Worm (Caenorhabditis elegans) whole organism, mixed stage, embryonic: ENCODE data around the gene R107.5.

Experiments
- M03D4.4 ChIP-seq: sonication (generic microtip); optimal IDR thresholded peaks from 2 replicates; lab custom pipeline; 2017; ENCODE audit warnings: mild to moderate bottlenecking, missing genetic modification characterization, missing compliant biosample characterization
- bed-3 ChIP-seq: fragments of 200-800 bp; sonication (Bioruptor generic); optimal IDR thresholded peaks from 3 replicates; lab custom pipeline; 2018; ENCODE audit warnings: mild to moderate bottlenecking, missing genetic modification characterization, moderate library complexity, missing compliant biosample characterization
- blmp-1 ChIP-seq: fragments of 150-350 bp; optimal IDR thresholded peaks from 2 replicates; lab custom pipeline; 2014; ENCODE audit warnings: missing biosample characterization, missing genetic modification characterization
- ceh-39 ChIP-seq: fragments of 150-350 bp; optimal IDR thresholded peaks from 2 replicates; lab custom pipeline; 2014; ENCODE audit warnings: missing biosample characterization, missing genetic modification characterization
- ceh-43 ChIP-seq: fragments of 200-800 bp; sonication (Bioruptor generic); optimal IDR thresholded peaks from 2 replicates; lab custom pipeline; 2018; ENCODE audit warnings: mild to moderate bottlenecking, missing genetic modification characterization, moderate library complexity, missing compliant biosample characterization
- ceh-83 ChIP-seq: fragments of 200-800 bp; sonication (Bioruptor generic); optimal IDR thresholded peaks from 2 replicates; lab custom pipeline; 2018; ENCODE audit warnings: mild to moderate bottlenecking, missing genetic modification characterization, missing compliant biosample characterization
- ces-1 ChIP-seq: fragments of 150-350 bp; optimal IDR thresholded peaks from 2 replicates; lab custom pipeline; 2014; ENCODE audit warnings: missing biosample characterization, missing genetic modification reagents, missing genetic modification characterization
- cnd-1 ChIP-seq: fragments of 200-800 bp; sonication (Bioruptor generic); optimal IDR thresholded peaks from 2 replicates; lab custom pipeline; 2018; ENCODE audit warnings: mild to moderate bottlenecking, missing genetic modification characterization, missing compliant biosample characterization
- drap-1 ChIP-seq: fragments of 200-800 bp; sonication (Bioruptor generic); optimal IDR thresholded peaks from 3 replicates; lab custom pipeline; 2018; ENCODE audit warnings: mild to moderate bottlenecking, missing genetic modification characterization, missing compliant biosample characterization
- elt-1 ChIP-seq: sonication (generic microtip); optimal IDR thresholded peaks from 2 replicates; lab custom pipeline; 2017; ENCODE audit warnings: missing genetic modification characterization, mild to moderate bottlenecking, missing compliant biosample characterization, antibody characterized with exemption, moderate library complexity, borderline replicate concordance; ENCODE audit not compliant: insufficient read depth
- elt-3 ChIP-seq: fragments of 150-350 bp; optimal IDR thresholded peaks from 2 replicates; lab custom pipeline; 2014; ENCODE audit warnings: missing biosample characterization, missing genetic modification characterization
- flh-1 ChIP-seq: fragments of 200-800 bp; sonication (Bioruptor generic); optimal IDR thresholded peaks from 2 replicates; lab custom pipeline; 2018; ENCODE audit warnings: mild to moderate bottlenecking, missing genetic modification characterization, moderate library complexity, missing compliant biosample characterization
- ham-2 ChIP-seq: fragments of 200-800 bp; sonication (Bioruptor generic); optimal IDR thresholded peaks from 2 replicates; lab custom pipeline; 2018; ENCODE audit warnings: mild to moderate bottlenecking, missing genetic modification characterization, missing compliant biosample characterization
- hlh-1 ChIP-seq: fragments of 150-350 bp; optimal IDR thresholded peaks from 2 replicates; lab custom pipeline; 2014; ENCODE audit warnings: missing biosample characterization, missing genetic modification reagents, missing genetic modification characterization
- lin-13 ChIP-seq: fragments of 150-350 bp; optimal IDR thresholded peaks from 2 replicates; lab custom pipeline; 2014; ENCODE audit warnings: missing biosample characterization, missing genetic modification characterization
- lin-32 ChIP-seq: fragments of 200-800 bp; sonication (Bioruptor generic); optimal IDR thresholded peaks from 2 replicates; lab custom pipeline; 2018; ENCODE audit warnings: mild to moderate bottlenecking, missing genetic modification characterization, missing compliant biosample characterization
- lsy-2 ChIP-seq: fragments of 150-350 bp; optimal IDR thresholded peaks from 2 replicates; lab custom pipeline; 2014; ENCODE audit warnings: missing biosample characterization, missing genetic modification characterization
- mls-2 ChIP-seq: sonication (generic microtip); optimal IDR thresholded peaks from 2 replicates; lab custom pipeline; 2016; ENCODE audit warnings: mild to moderate bottlenecking, missing genetic modification characterization, moderate library complexity, missing compliant biosample characterization
- nhr-12 ChIP-seq: fragments of 150-350 bp; optimal IDR thresholded peaks from 2 replicates; lab custom pipeline; 2014; ENCODE audit warnings: missing biosample characterization, missing genetic modification characterization
- nhr-237 ChIP-seq: fragments of 150-350 bp; optimal IDR thresholded peaks from 2 replicates; lab custom pipeline; 2014; ENCODE audit warnings: missing biosample characterization, missing genetic modification characterization
- nhr-28 ChIP-seq: fragments of 150-350 bp; optimal IDR thresholded peaks from 2 replicates; lab custom pipeline; 2014; ENCODE audit warnings: missing biosample characterization, missing genetic modification characterization
- nhr-76 ChIP-seq: sonication (generic microtip); optimal IDR thresholded peaks from 2 replicates; lab custom pipeline; 2017; ENCODE audit warnings: missing biosample characterization, missing genetic modification characterization
- pha-4 ChIP-seq: fragments of 150-350 bp; optimal IDR thresholded peaks from 2 replicates; lab custom pipeline; 2018; ENCODE audit warnings: missing biosample characterization, missing genetic modification reagents, missing genetic modification characterization
- sem-2 ChIP-seq: fragments of 200-800 bp; sonication (Bioruptor generic); optimal IDR thresholded peaks from 2 replicates; lab custom pipeline; 2018; ENCODE audit warnings: mild to moderate bottlenecking, missing genetic modification characterization, missing compliant biosample characterization
- sptf-1 ChIP-seq: sonication (generic microtip); optimal IDR thresholded peaks from 2 replicates; lab custom pipeline; 2017; ENCODE audit warnings: mild to moderate bottlenecking, missing genetic modification characterization, moderate library complexity, missing compliant biosample characterization
- tbx-8 ChIP-seq: fragments of 200-800 bp; sonication (Bioruptor generic); optimal IDR thresholded peaks from 2 replicates; lab custom pipeline; 2018; ENCODE audit warnings: mild to moderate bottlenecking, missing genetic modification characterization, moderate library complexity, missing compliant biosample characterization
- unc-120 ChIP-seq: sonication (generic microtip); optimal IDR thresholded peaks from 2 replicates; lab custom pipeline; 2017; ENCODE audit warnings: missing genetic modification characterization, missing compliant biosample characterization; ENCODE audit not compliant: poor library complexity, severe bottlenecking
- unc-39 ChIP-seq: fragments of 150-350 bp; optimal IDR thresholded peaks from 2 replicates; lab custom pipeline; 2014; ENCODE audit warnings: missing biosample characterization, missing genetic modification characterization
- unc-62 ChIP-seq: fragments of 150-350 bp; optimal IDR thresholded peaks from 2 replicates; lab custom pipeline; 2014; ENCODE audit warnings: missing biosample characterization, missing genetic modification reagents, missing genetic modification characterization
- zip-8 ChIP-seq: fragments of 150-350 bp; optimal IDR thresholded peaks from 2 replicates; lab custom pipeline; 2014; ENCODE audit warnings: missing biosample characterization, missing genetic modification characterization
- ztf-11 ChIP-seq: fragments of 150-350 bp; optimal IDR thresholded peaks from 2 replicates; lab custom pipeline; 2014; ENCODE audit warnings: missing biosample characterization, missing genetic modification characterization

Gene R107.5

DNA sequence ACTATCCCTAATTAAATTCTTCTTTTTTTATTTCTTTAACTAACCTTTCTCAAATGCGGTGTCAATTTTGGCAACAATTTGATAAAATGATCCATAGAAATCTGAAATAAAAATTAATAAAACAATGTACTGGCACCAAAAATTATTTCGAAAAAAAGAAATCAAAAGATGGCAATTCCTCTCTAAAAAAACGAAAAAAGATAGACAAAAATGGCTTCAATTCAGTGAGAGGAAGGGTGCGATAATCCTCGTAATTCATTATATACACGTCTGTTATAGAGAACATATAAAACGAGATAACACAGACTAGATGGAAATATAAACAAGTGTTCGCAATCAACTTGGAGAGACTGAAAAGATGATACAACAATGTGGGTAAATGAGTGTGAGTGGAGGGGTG, 7.8 kb downstream of the R107.5 start, which contains the start of gene R107.2:
Gene R107.2, minus strand, starts transcription at position 101 of the 400 bp plus-strand sequence.
- TF ChIP-seq pha-4 (tag; lab: Kevin White, UChicago), result no peak
- TF ChIP-seq unc-39 (tag; lab: Kevin White, UChicago), result no peak
- TF ChIP-seq nhr-76 (tag; lab: Kevin White, UChicago), result no peak
- no peak for TF ChIP-seq blmp-1 (tag; lab: Kevin White, UChicago)

DNA sequence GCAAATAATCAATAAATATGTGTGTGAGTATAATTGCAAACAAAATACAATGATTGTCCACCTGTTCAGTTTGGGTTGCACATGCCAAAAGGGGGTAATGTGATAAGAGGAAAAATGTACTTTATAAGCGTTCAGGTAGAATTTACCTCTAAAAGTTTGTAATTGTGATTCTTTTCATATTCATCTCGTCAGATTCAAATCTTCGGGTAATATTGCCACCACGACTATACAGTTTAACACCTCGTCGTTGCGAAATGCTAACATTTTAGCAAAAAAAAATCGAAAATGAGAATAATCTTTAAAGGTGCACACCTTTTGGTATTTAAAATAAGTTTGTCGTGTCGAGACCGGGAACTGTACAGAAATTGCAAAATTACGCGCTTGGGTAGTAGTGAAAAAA, 10.4 kb downstream of the R107.5 start, which contains the start of gene nac-2:
Gene nac-2, minus strand, starts transcription at position 101 of the 400 bp plus-strand sequence.
- TF ChIP-seq hlh-1 (tag; lab: Kevin White, UChicago) (no peak), ceh-83 (GFP tag; lab: Kevin White, UChicago) (no peak), ceh-43 (GFP tag; lab: Kevin White, UChicago) (no peak), bed-3 (GFP tag; lab: Kevin White, UChicago) (no peak), M03D4.4 (tag; lab: Kevin White, UChicago) (no peak), unc-120 (no peak), elt-3 (tag; lab: Kevin White, UChicago) (no peak), nhr-28 (tag; lab: Kevin White, UChicago) (no peak), nhr-76 (tag; lab: Kevin White, UChicago) (no peak), blmp-1 (tag; lab: Kevin White, UChicago) (no peak), lin-13 (tag; lab: Kevin White, UChicago) (no peak), sptf-1 (tag; lab: Kevin White, UChicago) (no peak)

DNA sequence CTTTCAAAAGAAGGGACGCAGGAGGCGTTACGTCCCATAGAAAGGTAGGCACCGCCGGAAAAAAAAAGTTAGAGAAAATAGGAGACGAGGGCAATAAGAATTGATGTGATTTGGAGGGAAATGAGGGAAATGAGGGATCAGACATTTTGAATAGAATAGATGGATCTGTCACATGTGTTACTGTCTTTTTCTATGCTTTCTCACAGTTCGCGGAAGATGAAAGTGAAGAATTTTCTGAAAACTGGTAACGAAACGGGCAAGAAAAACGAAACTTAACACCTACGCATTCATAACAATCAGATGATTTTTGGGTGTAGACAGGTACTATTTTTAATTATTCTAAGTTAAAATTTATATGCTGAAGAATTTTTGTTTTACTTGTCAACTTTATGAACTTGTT, 15.9 kb downstream of the R107.5 start, which contains the start of gene R107.9:
Gene R107.9, plus strand, starts transcription at position 301 of the 400 bp plus-strand sequence.
- no peak for TF ChIP-seq elt-3 (tag; lab: Kevin White, UChicago)
- no peak for TF ChIP-seq tbx-8 (GFP tag; lab: Kevin White, UChicago)
- TF ChIP-seq pha-4 (tag; lab: Kevin White, UChicago), result no peak
- no peak for TF ChIP-seq ceh-83 (GFP tag; lab: Kevin White, UChicago)
- TF ChIP-seq lin-32 (GFP tag; lab: Kevin White, UChicago), result no peak
- no peak for TF ChIP-seq unc-62 (GFP tag; lab: Kevin White, UChicago)
- TF ChIP-seq ceh-43 (GFP tag; lab: Kevin White, UChicago), result no peak
- TF ChIP-seq drap-1 (GFP tag; lab: Kevin White, UChicago), result no peak
- no peak for TF ChIP-seq bed-3 (GFP tag; lab: Kevin White, UChicago)
- no peak for TF ChIP-seq ham-2 (GFP tag; lab: Kevin White, UChicago)
- no peak for TF ChIP-seq nhr-76 (tag; lab: Kevin White, UChicago)

DNA sequence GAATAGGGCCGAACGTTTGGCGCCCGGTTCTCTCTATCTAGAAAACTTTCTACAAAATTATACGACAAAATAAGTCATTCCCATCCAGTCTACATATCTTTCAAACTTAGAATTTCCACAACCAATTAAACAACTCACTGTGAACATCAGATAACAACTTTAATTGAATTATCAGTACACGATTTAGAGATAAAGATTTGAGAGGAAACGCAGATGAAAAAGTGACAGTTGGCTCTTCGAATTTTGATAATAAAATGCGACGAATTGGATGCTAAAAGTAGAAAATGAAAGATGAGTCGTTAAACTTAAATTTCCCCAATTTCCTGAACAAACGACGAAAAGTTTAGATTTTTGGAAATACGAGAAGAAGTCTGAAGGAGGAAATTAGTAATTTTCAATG, 18.6 kb downstream of the R107.5 start:
- TF ChIP-seq cnd-1 (tag; lab: Kevin White, UChicago), result no peak
- TF ChIP-seq nhr-76 (tag; lab: Kevin White, UChicago), result no peak
- TF ChIP-seq ceh-43 (GFP tag; lab: Kevin White, UChicago), result no peak
- no peak for TF ChIP-seq nhr-12 (tag; lab: Kevin White, UChicago)
- no peak for TF ChIP-seq bed-3 (GFP tag; lab: Kevin White, UChicago)
- TF ChIP-seq nhr-28 (tag; lab: Kevin White, UChicago), result no peak
- TF ChIP-seq mls-2, result no peak
- TF ChIP-seq unc-62 (GFP tag; lab: Kevin White, UChicago), result no peak
- no peak for TF ChIP-seq ceh-83 (GFP tag; lab: Kevin White, UChicago)
- no peak for TF ChIP-seq lsy-2 (tag; lab: Kevin White, UChicago)
- TF ChIP-seq sem-2 (GFP tag; lab: Kevin White, UChicago), result no peak
- no peak for TF ChIP-seq pha-4 (tag; lab: Kevin White, UChicago)
- no peak for TF ChIP-seq lin-13 (tag; lab: Kevin White, UChicago)
- no peak for TF ChIP-seq elt-1 (tag; lab: Kevin White, UChicago)
- TF ChIP-seq ham-2 (GFP tag; lab: Kevin White, UChicago), result no peak
- no peak for TF ChIP-seq zip-8 (tag; lab: Kevin White, UChicago)
- no peak for TF ChIP-seq ceh-39 (tag; lab: Kevin White, UChicago)
- TF ChIP-seq nhr-237 (tag; lab: Kevin White, UChicago), result no peak
- no peak for TF ChIP-seq flh-1 (GFP tag; lab: Kevin White, UChicago)

DNA sequence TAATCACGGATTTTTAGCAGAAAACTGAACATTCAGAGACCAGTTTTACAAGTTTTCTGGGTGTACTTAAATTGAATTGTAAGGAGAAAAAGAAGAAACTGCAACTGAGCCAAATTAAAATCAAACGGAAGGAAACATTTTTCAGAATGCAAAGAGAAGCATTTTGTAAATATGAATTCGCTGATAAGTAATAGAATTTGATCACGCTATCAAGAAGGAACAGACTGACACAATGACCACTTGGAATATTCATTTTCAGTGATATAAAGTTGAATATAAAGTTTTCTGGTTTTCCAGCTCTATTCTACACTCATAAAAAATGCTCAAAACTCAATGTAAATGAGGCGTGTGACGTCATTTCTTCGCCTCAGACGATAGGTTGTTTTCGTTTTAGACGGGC, 19.5 kb downstream of the R107.5 start:
- no peak for TF ChIP-seq ztf-11 (tag; lab: Kevin White, UChicago)
- TF ChIP-seq ceh-43 (GFP tag; lab: Kevin White, UChicago), result no peak
- peak; percentile 24 for TF ChIP-seq zip-8 (tag; lab: Kevin White, UChicago)
- no peak for TF ChIP-seq ces-1 (GFP tag; lab: Kevin White, UChicago)
